Worm (Caenorhabditis elegans) whole organism, L1 larva: Measurements from ENCODE around the gene H06H21.37.

ENCODE experiments used
- C16A3.4 ChIP-seq: fragments of 150-350 bp; optimal IDR thresholded peaks from 2 replicates; lab custom pipeline; 2014; ENCODE audit warnings: missing biosample characterization, missing genetic modification characterization
- F16B12.6 ChIP-seq: fragments of 150-350 bp; optimal IDR thresholded peaks from 2 replicates; lab custom pipeline; 2014; ENCODE audit warnings: missing biosample characterization, missing genetic modification characterization
- alr-1 ChIP-seq: fragments of 200-800 bp; sonication (Bioruptor generic); optimal IDR thresholded peaks from 2 replicates; lab custom pipeline; 2018; ENCODE audit warnings: borderline replicate concordance, mild to moderate bottlenecking, missing genetic modification characterization, missing compliant biosample characterization
- ama-1 ChIP-seq: fragments of 150-350 bp; optimal IDR thresholded peaks from 2 replicates; lab custom pipeline; 2014
- blmp-1 ChIP-seq: fragments of 150-350 bp; optimal IDR thresholded peaks from 2 replicates; lab custom pipeline; 2014; ENCODE audit warnings: missing biosample characterization, missing genetic modification characterization
- ceh-63 ChIP-seq: fragments of 200-800 bp; sonication (Bioruptor generic); optimal IDR thresholded peaks from 2 replicates; lab custom pipeline; 2018; ENCODE audit warnings: mild to moderate bottlenecking, missing genetic modification characterization, missing compliant biosample characterization
- ceh-8 ChIP-seq: fragments of 200-800 bp; sonication (Bioruptor generic); optimal IDR thresholded peaks from 2 replicates; lab custom pipeline; 2018; ENCODE audit warnings: mild to moderate bottlenecking, missing genetic modification characterization, moderate library complexity, missing compliant biosample characterization
- ceh-88 ChIP-seq: fragments of 200-800 bp; sonication (Bioruptor generic); IDR thresholded peaks from 2 replicates; pipeline ENCODE4 v1.3.6; 2022; ENCODE audit warnings: missing genetic modification characterization, missing compliant biosample characterization
- ceh-90 ChIP-seq: sonication (generic microtip); optimal IDR thresholded peaks from 2 replicates; lab custom pipeline; 2016; ENCODE audit warnings: missing genetic modification characterization, missing compliant biosample characterization
- ces-1 ChIP-seq: fragments of 150-350 bp; optimal IDR thresholded peaks from 2 replicates; lab custom pipeline; 2014; ENCODE audit warnings: missing biosample characterization, missing genetic modification reagents, missing genetic modification characterization
- efl-1 ChIP-seq, 4 experiments: fragments of 150-350 bp; optimal IDR thresholded peaks in 3 of 4; peaks in 1 of 4; 1 replicate in 1 of 4; 2 replicates in 3 of 4; lab custom pipeline; 2014; ENCODE audit warnings: missing biosample characterization in 2 of 4, missing genetic modification characterization in 2 of 4, missing genetic modification reagents in 2 of 4
- efl-3 ChIP-seq: fragments of 200-800 bp; sonication (Bioruptor generic); optimal IDR thresholded peaks from 2 replicates; lab custom pipeline; 2018; ENCODE audit warnings: mild to moderate bottlenecking, missing genetic modification characterization, missing compliant biosample characterization
- egl-13 ChIP-seq: sonication (generic microtip); optimal IDR thresholded peaks from 2 replicates; lab custom pipeline; 2016; ENCODE audit warnings: missing genotype, missing genetic modification reagents, missing genetic modification characterization, missing compliant biosample characterization
- elt-2 ChIP-seq: sonication (generic microtip); optimal IDR thresholded peaks from 2 replicates; lab custom pipeline; 2016; ENCODE audit warnings: missing genetic modification characterization, mild to moderate bottlenecking, inconsistent platforms, missing compliant biosample characterization, missing genetic modification reagents
- elt-3 ChIP-seq, 6 experiments: fragments of 150-350 bp in 1 of 6; sonication (generic microtip); optimal IDR thresholded peaks; 2 replicates each; lab custom pipeline; 2017 to 2018; ENCODE audit warnings: missing biosample characterization in 6 of 6, missing genetic modification characterization in 6 of 6, inconsistent platforms in 1 of 6
- ets-5 ChIP-seq: fragments of 200-800 bp; sonication (Bioruptor generic); IDR thresholded peaks from 2 replicates; pipeline ENCODE4 v1.3.6; 2022; ENCODE audit warnings: missing genetic modification characterization, missing compliant biosample characterization
- fkh-10 ChIP-seq: sonication (generic microtip); optimal IDR thresholded peaks from 2 replicates; lab custom pipeline; 2017; ENCODE audit warnings: missing biosample characterization, missing genetic modification reagents, missing genetic modification characterization
- fkh-4 ChIP-seq: sonication (generic microtip); optimal IDR thresholded peaks from 2 replicates; lab custom pipeline; 2016; ENCODE audit warnings: missing compliant biosample characterization, missing genetic modification characterization, borderline replicate concordance
- grh-1 ChIP-seq: fragments of 200-800 bp; sonication (Bioruptor generic); IDR thresholded peaks from 2 replicates; pipeline ENCODE4 v1.3.6; 2022; ENCODE audit warnings: missing genetic modification reagents, missing genetic modification characterization, missing compliant biosample characterization
- hpl-2 ChIP-seq: fragments of 150-350 bp; optimal IDR thresholded peaks from 2 replicates; lab custom pipeline; 2014; ENCODE audit warnings: missing biosample characterization, missing genetic modification reagents, missing genetic modification characterization
- isw-1 ChIP-seq: fragments of 200-800 bp; sonication (Bioruptor generic); IDR thresholded peaks from 2 replicates; pipeline ENCODE4 v1.3.6; 2022; ENCODE audit warnings: missing genetic modification characterization, missing compliant biosample characterization
- jun-1 ChIP-seq: fragments of 150-350 bp; optimal IDR thresholded peaks from 2 replicates; lab custom pipeline; 2014; ENCODE audit warnings: missing biosample characterization, missing genetic modification reagents, missing genetic modification characterization
- lin-13 ChIP-seq: fragments of 150-350 bp; optimal IDR thresholded peaks from 2 replicates; lab custom pipeline; 2014; ENCODE audit warnings: missing biosample characterization, missing genetic modification reagents, missing genetic modification characterization
- lin-14 ChIP-seq: fragments of 200-800 bp; sonication (Bioruptor generic); optimal IDR thresholded peaks from 2 replicates; lab custom pipeline; 2018; ENCODE audit warnings: mild to moderate bottlenecking, missing genetic modification characterization, moderate library complexity, missing compliant biosample characterization
- lin-35 ChIP-seq, 2 experiments: fragments of 150-350 bp; optimal IDR thresholded peaks; 2 replicates each; lab custom pipeline; 2014; ENCODE audit warnings: missing biosample characterization in 2 of 2, missing genetic modification characterization in 2 of 2, missing genetic modification reagents in 2 of 2
- lsy-2 ChIP-seq, 2 experiments: fragments of 150-350 bp; optimal IDR thresholded peaks; 2 replicates each; lab custom pipeline; 2014; ENCODE audit warnings: missing biosample characterization in 2 of 2, missing genetic modification characterization in 2 of 2
- nhr-19 ChIP-seq: fragments of 200-800 bp; sonication (Bioruptor generic); conservative IDR thresholded peaks from 2 replicates; pipeline ENCODE4 v1.3.6; 2022; ENCODE audit warnings: missing genetic modification characterization, missing compliant biosample characterization
- nhr-47 ChIP-seq: sonication (generic microtip); optimal IDR thresholded peaks from 2 replicates; lab custom pipeline; 2016; ENCODE audit warnings: mild to moderate bottlenecking, missing genetic modification characterization, moderate library complexity, missing compliant biosample characterization
- nhr-71 ChIP-seq: sonication (generic microtip); optimal IDR thresholded peaks from 2 replicates; lab custom pipeline; 2016; ENCODE audit warnings: mild to moderate bottlenecking, missing genetic modification characterization, moderate library complexity, missing compliant biosample characterization
- pqm-1 ChIP-seq: sonication (generic microtip); optimal IDR thresholded peaks from 3 replicates; lab custom pipeline; 2017; ENCODE audit warnings: missing biosample characterization, missing genetic modification characterization
- rnt-1 ChIP-seq: sonication (generic microtip); optimal IDR thresholded peaks from 2 replicates; lab custom pipeline; 2016; ENCODE audit warnings: mild to moderate bottlenecking, missing genetic modification characterization, moderate library complexity, missing compliant biosample characterization
- skn-1 ChIP-seq: fragments of 150-350 bp; optimal IDR thresholded peaks from 2 replicates; lab custom pipeline; 2014; ENCODE audit warnings: missing biosample characterization, missing genetic modification characterization
- snpc-4 ChIP-seq: fragments of 150-350 bp; optimal IDR thresholded peaks from 2 replicates; lab custom pipeline; 2014; ENCODE audit warnings: missing biosample characterization, missing genetic modification characterization
- swsn-7 ChIP-seq: sonication (generic microtip); optimal IDR thresholded peaks from 2 replicates; lab custom pipeline; 2016; ENCODE audit warnings: missing genetic modification characterization, missing compliant biosample characterization
- unc-30 ChIP-seq: sonication (generic microtip); optimal IDR thresholded peaks from 2 replicates; lab custom pipeline; 2017; ENCODE audit warnings: missing biosample characterization, missing genetic modification characterization
- unc-62 ChIP-seq: fragments of 150-350 bp; optimal IDR thresholded peaks from 2 replicates; lab custom pipeline; 2014; ENCODE audit warnings: missing biosample characterization, missing genetic modification reagents, missing genetic modification characterization
- unc-98 ChIP-seq: fragments of 200-800 bp; sonication (Bioruptor generic); IDR thresholded peaks from 2 replicates; pipeline ENCODE4 v1.3.6; 2022; ENCODE audit warnings: missing genetic modification characterization, missing compliant biosample characterization
- xbp-1 ChIP-seq: sonication (generic microtip); optimal IDR thresholded peaks from 2 replicates; lab custom pipeline; 2016; ENCODE audit warnings: missing genetic modification characterization, missing compliant biosample characterization
- zag-1 ChIP-seq: fragments of 150-350 bp; optimal IDR thresholded peaks from 2 replicates; lab custom pipeline; 2014; ENCODE audit warnings: missing biosample characterization, missing genetic modification characterization
- ztf-4 ChIP-seq: fragments of 150-350 bp; optimal IDR thresholded peaks from 2 replicates; lab custom pipeline; 2014; ENCODE audit warnings: missing biosample characterization, missing genetic modification characterization

Gene H06H21.37

DNA sequence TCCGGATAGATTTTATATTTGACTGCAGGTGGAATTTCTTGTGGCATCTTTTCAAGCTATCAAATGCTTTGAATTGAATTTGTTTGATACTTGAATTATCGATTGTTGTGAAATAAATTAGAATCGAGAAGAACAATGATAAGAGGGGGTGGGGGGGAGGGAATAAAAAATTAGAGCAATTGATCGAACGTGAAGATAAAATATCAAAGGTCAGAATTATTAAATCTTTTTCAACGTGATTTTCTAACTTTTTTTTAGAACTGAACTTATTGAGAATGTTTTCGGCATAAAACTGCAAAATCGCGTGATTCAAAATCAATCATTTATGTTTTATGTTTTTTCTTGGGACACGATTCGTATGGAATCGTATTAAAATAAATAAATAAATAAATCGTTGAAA, 17.4 kb upstream of the H06H21.37 start, which contains the start of gene mpz-4:
mpz-4 (minus strand) TSS at position 101 of the 400 bp plus-strand sequence.
- TF ChIP-seq efl-3 (GFP tag; lab: Kevin White, UChicago) (no peak), nhr-71 (tag; lab: Kevin White, UChicago) (no peak), fkh-10 (no peak), nhr-47 (no peak), ceh-90 (tag; lab: Kevin White, UChicago) (no peak), ceh-63 (GFP tag; lab: Kevin White, UChicago) (no peak), rnt-1 (tag; lab: Kevin White, UChicago) (no peak)

DNA sequence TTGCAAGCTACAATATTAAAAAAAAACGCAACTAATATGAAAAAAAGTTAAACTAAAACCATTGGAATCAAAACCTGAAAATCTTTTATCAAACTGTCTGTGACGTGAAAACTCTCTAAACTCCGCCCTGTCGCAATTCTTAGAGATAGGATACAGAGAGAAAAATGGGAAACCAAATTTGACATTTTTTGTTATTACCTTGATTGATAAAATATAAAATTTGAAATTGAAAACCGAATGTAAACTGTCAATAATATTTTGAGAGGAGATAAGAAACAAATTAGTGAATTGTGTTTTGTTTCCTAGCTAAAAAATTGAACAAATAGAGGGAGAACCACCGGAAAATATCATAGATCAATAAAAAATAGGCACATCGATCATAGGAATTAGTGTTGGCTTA, 12.1 kb upstream of the H06H21.37 start:
- TF ChIP-seq skn-1 (no peak), efl-1 (optimal IDR thresholded peaks at IDR 0.05; lab: Kevin White, UChicago) (no peak), efl-1 (GFP tag; optimal IDR thresholded peaks at IDR 0.05 in 1 of 2; lab: Kevin White, UChicago) (peak in 1 of 2 experiments; percentile 54)

DNA sequence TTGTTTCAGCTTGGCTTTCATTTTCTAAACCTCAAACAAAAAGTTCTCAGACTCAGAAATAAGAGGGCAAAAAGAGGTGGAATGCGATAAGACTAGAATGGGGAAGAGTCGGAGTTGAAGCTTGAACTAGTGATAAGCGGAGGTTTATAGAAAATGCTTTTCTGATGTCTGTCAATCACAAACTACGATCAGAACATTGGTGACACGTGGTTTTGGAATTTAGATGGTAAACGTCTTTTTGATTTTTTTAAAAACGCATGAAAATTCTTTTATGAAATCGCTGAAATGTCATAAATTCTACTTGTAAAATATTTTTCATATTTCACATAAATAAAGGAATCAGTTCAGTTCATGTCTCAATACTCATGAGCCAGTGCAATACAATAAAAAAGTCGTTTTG, 11.3 kb upstream of the H06H21.37 start, which contains the start of gene H06H21.8:
H06H21.8 (minus strand) TSS at position 78 of the 400 bp plus-strand sequence.
- TF ChIP-seq lin-14 (GFP tag; lab: Kevin White, UChicago) (no peak), elt-2 (tag; lab: Kevin White, UChicago) (peak; percentile 35), efl-1 (optimal IDR thresholded peaks at IDR 0.05; lab: Kevin White, UChicago) (no peak), efl-1 (GFP tag; optimal IDR thresholded peaks at IDR 0.05 in 1 of 2; lab: Kevin White, UChicago) (peak in 1 of 2 experiments; percentile 76), lin-35 (GFP tag; optimal IDR thresholded peaks at IDR 0.05; lab: Kevin White, UChicago) (peak in 1 of 2 experiments; percentile 11)

DNA sequence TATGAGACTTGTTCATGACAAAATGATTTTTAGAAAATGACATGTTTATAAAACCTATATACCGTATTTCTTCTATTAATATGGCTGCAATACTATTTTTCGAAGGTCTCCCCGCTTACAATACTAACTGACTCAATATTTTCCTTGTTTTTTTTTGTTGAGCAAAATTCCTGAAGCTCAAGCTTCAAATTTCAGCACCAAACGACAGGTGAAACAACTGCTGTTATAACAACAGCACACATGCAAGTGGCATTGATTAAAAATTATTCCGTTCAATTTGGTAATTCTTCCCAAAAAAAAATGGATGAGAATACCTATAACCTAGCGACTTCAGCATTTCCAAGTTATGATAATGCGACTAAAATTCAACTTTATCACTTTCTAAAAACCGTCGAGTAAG, 4.4 kb upstream of the H06H21.37 start, which contains the start of gene srw-94:
srw-94 (plus strand) TSS at position 301 of the 400 bp plus-strand sequence.
- no peak for TF ChIP-seq C16A3.4 (tag; lab: Kevin White, UChicago)
- TF ChIP-seq egl-13, result no peak
- no peak for TF ChIP-seq lin-14 (GFP tag; lab: Kevin White, UChicago)
- TF ChIP-seq hpl-2, result no peak
- TF ChIP-seq ztf-4 (tag; lab: Kevin White, UChicago), result no peak
- no peak for TF ChIP-seq ets-5
- TF ChIP-seq nhr-19 (GFP tag; lab: Robert Waterston, UW), result no peak
- TF ChIP-seq ceh-88 (GFP tag; lab: Robert Waterston, UW), result no peak

DNA sequence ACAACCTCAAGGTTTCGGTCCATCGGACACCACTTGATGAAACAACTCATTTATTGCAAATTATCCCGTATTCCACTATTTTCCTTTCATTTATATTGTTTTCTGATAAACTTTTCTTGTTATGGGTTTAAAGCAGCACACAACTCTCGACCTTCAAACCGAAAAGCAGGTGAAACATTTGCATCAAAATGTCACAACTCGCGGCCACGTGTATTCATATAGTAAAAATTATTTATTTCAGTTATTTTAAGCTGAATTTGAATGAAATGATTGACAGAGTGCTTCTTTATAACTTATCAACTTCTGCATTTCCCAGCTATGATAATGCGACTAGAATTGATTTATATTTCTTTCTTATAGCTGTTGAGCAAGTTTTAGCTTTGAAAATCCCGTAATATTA, 2.1 kb upstream of the H06H21.37 start, which contains the start of gene srw-95:
srw-95 (plus strand) TSS at position 213 of the 400 bp plus-strand sequence.
- TF ChIP-seq efl-1 (optimal IDR thresholded peaks at IDR 0.05; lab: Kevin White, UChicago), result no peak
- peak in 1 of 2 experiments; percentile 83 for TF ChIP-seq efl-1 (GFP tag; optimal IDR thresholded peaks at IDR 0.05 in 1 of 2; lab: Kevin White, UChicago)
- TF ChIP-seq ama-1 (lab: Kevin White, UChicago), result no peak

DNA sequence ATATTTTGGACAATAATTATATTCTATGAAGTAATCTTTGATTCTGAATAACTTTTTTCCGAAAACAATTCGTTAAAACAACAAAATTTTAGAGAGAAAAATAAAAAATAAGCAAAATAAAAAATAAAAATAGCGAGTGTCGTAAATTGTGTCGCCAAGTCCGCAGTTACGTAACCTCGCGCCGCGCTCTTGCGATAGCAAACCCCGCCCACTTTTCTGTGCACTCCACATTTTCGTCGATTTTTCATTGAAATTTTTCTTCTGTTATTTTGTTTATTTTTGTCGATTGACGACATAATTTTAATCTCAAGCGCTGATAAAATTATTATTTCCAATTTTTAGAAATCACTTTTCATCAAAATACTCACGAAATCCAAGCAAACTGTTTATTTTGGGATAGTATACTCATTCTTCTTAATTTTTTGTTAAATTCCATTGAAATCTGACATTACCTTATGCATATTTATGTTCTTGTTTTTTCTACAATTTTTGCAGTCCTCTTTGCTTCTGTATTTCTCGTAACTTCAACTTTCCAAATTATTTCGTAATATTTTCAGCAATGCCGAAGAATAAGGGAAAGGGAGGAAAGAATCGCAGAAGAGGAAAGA, 707 bp upstream of the H06H21.37 start, which contains the start of gene eif-1.A:
eif-1.A (plus strand) TSS at position 558 of the 608 bp plus-strand sequence.
- TF ChIP-seq unc-98 (GFP tag; lab: Robert Waterston, UW), result no peak
- TF ChIP-seq alr-1 (tag; lab: Kevin White, UChicago), result no peak
- no peak for TF ChIP-seq fkh-4 (tag; lab: Kevin White, UChicago)
- TF ChIP-seq fkh-10, result no peak
- TF ChIP-seq ceh-8 (GFP tag; lab: Kevin White, UChicago), result no peak
- TF ChIP-seq unc-30, result no peak
- TF ChIP-seq ama-1 (lab: Kevin White, UChicago), result no peak
- TF ChIP-seq lsy-2 (tag; optimal IDR thresholded peaks at IDR 0.05; lab: Kevin White, UChicago), result peak; percentile 63 to 85
- no peak for TF ChIP-seq ces-1 (GFP tag; lab: Kevin White, UChicago)
- no peak for TF ChIP-seq unc-62 (GFP tag; lab: Kevin White, UChicago)
- no peak for TF ChIP-seq snpc-4 (tag; lab: Kevin White, UChicago)
- TF ChIP-seq F16B12.6 (tag; lab: Kevin White, UChicago), result peak; percentile 82
- TF ChIP-seq elt-3 (tag; optimal IDR thresholded peaks at IDR 0.05; lab: Kevin White, UChicago), result peak in 1 of 6 experiments; percentile 61
- TF ChIP-seq blmp-1, result no peak
- TF ChIP-seq xbp-1 (tag; lab: Kevin White, UChicago), result peak; percentile 45
- TF ChIP-seq swsn-7 (tag; lab: Kevin White, UChicago), result peak; percentile 47
- TF ChIP-seq hpl-2, result peak; percentile 26
- no peak for TF ChIP-seq jun-1 (tag; lab: Kevin White, UChicago)
- TF ChIP-seq ceh-88 (GFP tag; lab: Robert Waterston, UW), result no peak
- no peak for TF ChIP-seq zag-1 (tag; lab: Kevin White, UChicago)
- TF ChIP-seq ceh-63 (GFP tag; lab: Kevin White, UChicago), result no peak
- no peak for TF ChIP-seq grh-1
- no peak for TF ChIP-seq pqm-1 (tag; lab: Kevin White, UChicago)
- peak; percentile 28; the same call in 1 of the 2 replicates for TF ChIP-seq isw-1 (GFP tag; lab: Robert Waterston, UW)
- TF ChIP-seq nhr-19 (GFP tag; lab: Robert Waterston, UW), result no peak
- TF ChIP-seq rnt-1 (tag; lab: Kevin White, UChicago), result peak; percentile 51
- peak; percentile 6 for TF ChIP-seq lin-13
